Fruit fly (Drosophila melanogaster): ENCODE results near the gene ND-18.

DNA sequence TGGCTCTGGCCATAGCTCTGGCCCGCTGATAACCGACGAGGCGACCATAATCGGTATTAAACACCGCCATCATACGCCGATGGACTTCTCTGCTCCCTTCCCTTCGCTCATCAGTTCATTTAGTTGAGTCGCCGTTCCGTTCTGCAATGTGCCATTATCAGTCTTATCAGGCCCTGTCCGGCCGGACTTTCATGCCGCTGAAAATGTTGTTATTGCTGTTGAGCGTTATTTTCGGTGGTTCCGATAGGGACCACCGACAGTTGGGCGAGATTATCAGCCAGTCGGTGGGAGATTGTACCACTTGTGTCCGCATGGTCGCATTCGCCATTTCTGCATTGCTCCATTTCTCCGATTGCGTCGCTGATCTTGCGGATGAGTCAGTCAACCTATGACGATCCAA lies 9.1 kb downstream of the ND-18 start:
- TF ChIP-seq kay (GFP tag; ENCODE audit: borderline replicate concordance) (no peak), Hr96 (GFP tag; optimal IDR thresholded peaks at IDR 0.05) (no peak), CG11617 (GFP tag; optimal IDR thresholded peaks at IDR 0.05) (no peak), Mnt (GFP tag; optimal IDR thresholded peaks at IDR 0.05) (peak; percentile 19), tj (GFP tag; optimal IDR thresholded peaks at IDR 0.05) (no peak), pad (GFP tag; optimal IDR thresholded peaks at IDR 0.05) (no peak)
